Worm (Caenorhabditis elegans) whole organism, L2 larva: ENCODE data around the gene ugt-9.

Source experiments
- F13H6.1 ChIP-seq: sonication (generic microtip); optimal IDR thresholded peaks from 2 replicates; lab custom pipeline; 2016; ENCODE audit warnings: missing genetic modification characterization, missing compliant biosample characterization
- R02D3.7 ChIP-seq: fragments of 150-350 bp; optimal IDR thresholded peaks from 2 replicates; lab custom pipeline; 2014; ENCODE audit warnings: missing biosample characterization, missing genetic modification characterization
- Y55F3AM.14 ChIP-seq: fragments of 200-800 bp; sonication (Bioruptor generic); optimal IDR thresholded peaks from 2 replicates; lab custom pipeline; 2018; ENCODE audit warnings: mild to moderate bottlenecking, missing genetic modification characterization, missing compliant biosample characterization
- ZK546.5 ChIP-seq: sonication (generic microtip); optimal IDR thresholded peaks from 2 replicates; lab custom pipeline; 2017; ENCODE audit warnings: missing biosample characterization, missing genetic modification characterization
- alr-1 ChIP-seq: fragments of 150-350 bp; optimal IDR thresholded peaks from 2 replicates; lab custom pipeline; 2014; ENCODE audit warnings: missing biosample characterization, missing genetic modification characterization
- ama-1 ChIP-seq: fragments of 150-350 bp; optimal IDR thresholded peaks from 2 replicates; lab custom pipeline; 2018; ENCODE audit warnings: inconsistent platforms
- ceh-16 ChIP-seq: fragments of 150-350 bp; optimal IDR thresholded peaks from 2 replicates; lab custom pipeline; 2014; ENCODE audit warnings: missing biosample characterization, missing genetic modification characterization
- crh-2 ChIP-seq: sonication (generic microtip); optimal IDR thresholded peaks from 2 replicates; lab custom pipeline; 2017; ENCODE audit warnings: missing biosample characterization, missing genetic modification characterization
- dmd-4 ChIP-seq: sonication (generic microtip); optimal IDR thresholded peaks from 2 replicates; lab custom pipeline; 2017; ENCODE audit warnings: missing biosample characterization, missing genetic modification characterization
- egl-27 ChIP-seq: sonication (generic microtip); optimal IDR thresholded peaks from 3 replicates; lab custom pipeline; 2017; ENCODE audit warnings: missing biosample characterization, missing genetic modification reagents, missing genetic modification characterization
- elt-1 ChIP-seq: fragments of 150-350 bp; optimal IDR thresholded peaks from 2 replicates; lab custom pipeline; 2014; ENCODE audit warnings: missing biosample characterization, missing genetic modification characterization
- fos-1 ChIP-seq: fragments of 150-350 bp; optimal IDR thresholded peaks from 2 replicates; lab custom pipeline; 2014; ENCODE audit warnings: missing biosample characterization, missing genetic modification characterization
- gmeb-1 ChIP-seq: fragments of 150-350 bp; optimal IDR thresholded peaks from 2 replicates; lab custom pipeline; 2014; ENCODE audit warnings: missing biosample characterization, missing genetic modification characterization
- lin-11 ChIP-seq: fragments of 150-350 bp; sonication (generic microtip); optimal IDR thresholded peaks from 2 replicates; lab custom pipeline; 2014; ENCODE audit warnings: missing biosample characterization, missing genetic modification characterization, inconsistent platforms, mixed read lengths
- lin-39 ChIP-seq: fragments of 150-350 bp; optimal IDR thresholded peaks from 2 replicates; lab custom pipeline; 2014; ENCODE audit warnings: missing biosample characterization, missing genetic modification reagents, missing genetic modification characterization
- lsy-2 ChIP-seq, 2 experiments: fragments of 150-350 bp in 1 of 2; sonication (generic microtip) in 1 of 2; optimal IDR thresholded peaks; 2 replicates each; lab custom pipeline; 2014 to 2017; ENCODE audit warnings: missing biosample characterization in 2 of 2, missing genetic modification characterization in 2 of 2
- mab-5 ChIP-seq: fragments of 150-350 bp; optimal IDR thresholded peaks from 2 replicates; lab custom pipeline; 2014; ENCODE audit warnings: missing biosample characterization, missing genetic modification characterization
- nhr-10 ChIP-seq: sonication (generic microtip); optimal IDR thresholded peaks from 2 replicates; lab custom pipeline; 2017; ENCODE audit warnings: missing biosample characterization, missing genetic modification characterization
- nhr-129 ChIP-seq: fragments of 150-350 bp; optimal IDR thresholded peaks from 2 replicates; lab custom pipeline; 2014; ENCODE audit warnings: missing biosample characterization, missing genetic modification characterization
- nhr-23 ChIP-seq: fragments of 150-350 bp; optimal IDR thresholded peaks from 2 replicates; lab custom pipeline; 2014; ENCODE audit warnings: missing biosample characterization, missing genetic modification reagents, missing genetic modification characterization
- nhr-237 ChIP-seq: fragments of 150-350 bp; optimal IDR thresholded peaks from 2 replicates; lab custom pipeline; 2014; ENCODE audit warnings: missing biosample characterization, missing genetic modification characterization
- nhr-25 ChIP-seq: fragments of 150-350 bp; sonication (generic microtip); optimal IDR thresholded peaks from 3 replicates; lab custom pipeline; 2014; ENCODE audit warnings: missing biosample characterization, missing genetic modification characterization
- nhr-6 ChIP-seq: fragments of 150-350 bp; optimal IDR thresholded peaks from 2 replicates; lab custom pipeline; 2014; ENCODE audit warnings: missing biosample characterization, missing genetic modification characterization
- nhr-77 ChIP-seq: fragments of 150-350 bp; optimal IDR thresholded peaks from 2 replicates; lab custom pipeline; 2014; ENCODE audit warnings: missing biosample characterization, missing genetic modification characterization
- peb-1 ChIP-seq: fragments of 150-350 bp; optimal IDR thresholded peaks from 2 replicates; lab custom pipeline; 2014; ENCODE audit warnings: missing biosample characterization, missing genetic modification characterization
- sem-4 ChIP-seq: fragments of 150-350 bp; optimal IDR thresholded peaks from 2 replicates; lab custom pipeline; 2014; ENCODE audit warnings: missing biosample characterization, missing genetic modification reagents, missing genetic modification characterization
- sma-3 ChIP-seq: sonication (generic microtip); optimal IDR thresholded peaks from 2 replicates; lab custom pipeline; 2016; ENCODE audit warnings: missing genetic modification reagents, missing genetic modification characterization, missing compliant biosample characterization
- sma-9 ChIP-seq, 2 experiments: fragments of 150-350 bp in 1 of 2; sonication (generic microtip) in 1 of 2; optimal IDR thresholded peaks; 2 replicates each; lab custom pipeline; 2014 to 2016; ENCODE audit warnings: missing genetic modification characterization in 2 of 2, mild to moderate bottlenecking in 1 of 2, missing biosample characterization in 1 of 2, missing compliant biosample characterization in 1 of 2, missing genetic modification reagents in 1 of 2, moderate library complexity in 1 of 2
- unc-39 ChIP-seq: fragments of 150-350 bp; optimal IDR thresholded peaks from 2 replicates; lab custom pipeline; 2014; ENCODE audit warnings: missing biosample characterization, missing genetic modification characterization
- unc-62 ChIP-seq: fragments of 150-350 bp; optimal IDR thresholded peaks from 2 replicates; lab custom pipeline; 2014; ENCODE audit warnings: missing biosample characterization, missing genetic modification reagents, missing genetic modification characterization
- zag-1 ChIP-seq: fragments of 150-350 bp; optimal IDR thresholded peaks from 2 replicates; lab custom pipeline; 2014; ENCODE audit warnings: missing biosample characterization, missing genetic modification characterization
- ztf-1 ChIP-seq: fragments of 200-800 bp; sonication (Bioruptor generic); conservative IDR thresholded peaks from 2 replicates; pipeline ENCODE4 v1.3.6; 2022; ENCODE audit warnings: missing genetic modification characterization, missing compliant biosample characterization
- ztf-4 ChIP-seq: fragments of 150-350 bp; optimal IDR thresholded peaks from 2 replicates; lab custom pipeline; 2014; ENCODE audit warnings: missing biosample characterization, missing genetic modification characterization

Gene ugt-9

DNA sequence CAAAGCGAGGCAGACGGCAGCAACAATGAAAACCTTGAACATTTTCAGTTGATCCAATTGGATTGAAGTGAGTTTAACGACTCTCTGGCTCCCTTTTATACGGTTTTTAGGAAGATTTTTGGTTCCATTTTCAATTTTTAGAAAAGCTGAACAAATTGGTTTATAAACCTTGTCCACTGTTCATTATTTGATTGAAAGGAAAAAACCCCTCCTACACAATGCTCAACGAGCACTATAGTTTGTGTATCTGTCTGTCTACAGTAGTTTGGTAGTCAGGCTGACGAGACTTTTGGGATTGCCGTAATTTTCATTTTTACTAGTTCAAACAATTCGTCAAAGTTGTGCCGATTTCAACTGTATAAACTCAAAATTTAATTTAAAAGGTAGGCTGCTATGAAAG lies 16.6 kb upstream of the ugt-9 start, which contains the start of gene T19H12.15:
Gene T19H12.15 (minus strand): TSS at position 101 of the 400 bp plus-strand sequence.
- no peak for TF ChIP-seq crh-2 (tag; lab: Kevin White, UChicago)
- TF ChIP-seq unc-62 (GFP tag; lab: Kevin White, UChicago), result no peak
- TF ChIP-seq nhr-77 (tag; lab: Kevin White, UChicago), result no peak
- TF ChIP-seq lin-11, result no peak
- TF ChIP-seq gmeb-1 (tag; lab: Kevin White, UChicago), result no peak
- no peak for TF ChIP-seq ceh-16 (tag; lab: Kevin White, UChicago)
- no peak for TF ChIP-seq lin-39 (tag; lab: Kevin White, UChicago)
- no peak for TF ChIP-seq peb-1 (tag; lab: Kevin White, UChicago)
- no peak for TF ChIP-seq zag-1
- no peak for TF ChIP-seq nhr-237 (tag; lab: Kevin White, UChicago)
- TF ChIP-seq nhr-23 (tag; lab: Kevin White, UChicago), result no peak

DNA sequence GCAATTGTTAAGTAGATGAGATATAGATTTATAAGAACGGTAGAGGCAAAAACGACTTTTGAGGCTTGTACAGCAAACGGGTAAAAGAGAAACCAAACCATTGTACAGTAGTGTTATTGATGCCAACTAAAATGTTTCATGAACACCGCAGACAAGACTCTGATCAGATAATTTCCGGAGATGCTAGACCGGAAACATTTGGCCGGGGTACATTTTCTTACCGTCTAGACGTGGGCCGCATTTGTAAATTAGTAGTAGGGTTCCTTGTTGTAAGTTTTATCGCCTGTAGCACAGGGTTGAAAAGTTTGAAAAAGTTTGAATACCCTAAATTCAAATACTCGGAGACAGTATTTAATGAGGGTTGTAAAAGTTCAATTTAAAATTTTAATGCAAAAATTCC lies 14.5 kb upstream of the ugt-9 start, which contains the start of gene str-32:
Gene str-32 (minus strand): TSS at position 101 of the 400 bp plus-strand sequence.
- TF ChIP-seq unc-62 (GFP tag; lab: Kevin White, UChicago), result no peak
- no peak for TF ChIP-seq ZK546.5 (tag; lab: Kevin White, UChicago)
- no peak for TF ChIP-seq ama-1 (lab: Kevin White, UChicago)
- no peak for TF ChIP-seq ceh-16 (tag; lab: Kevin White, UChicago)
- TF ChIP-seq unc-39 (tag; lab: Kevin White, UChicago), result no peak
- TF ChIP-seq sma-9 (GFP tag; optimal IDR thresholded peaks at IDR 0.05; lab: Kevin White, UChicago), result no peak
- no peak for TF ChIP-seq sma-9 (tag; optimal IDR thresholded peaks at IDR 0.05; lab: Kevin White, UChicago)
- no peak for TF ChIP-seq nhr-129 (tag; lab: Kevin White, UChicago)
- TF ChIP-seq mab-5 (tag; lab: Kevin White, UChicago), result no peak
- no peak for TF ChIP-seq lsy-2 (tag; optimal IDR thresholded peaks at IDR 0.05; lab: Kevin White, UChicago)

DNA sequence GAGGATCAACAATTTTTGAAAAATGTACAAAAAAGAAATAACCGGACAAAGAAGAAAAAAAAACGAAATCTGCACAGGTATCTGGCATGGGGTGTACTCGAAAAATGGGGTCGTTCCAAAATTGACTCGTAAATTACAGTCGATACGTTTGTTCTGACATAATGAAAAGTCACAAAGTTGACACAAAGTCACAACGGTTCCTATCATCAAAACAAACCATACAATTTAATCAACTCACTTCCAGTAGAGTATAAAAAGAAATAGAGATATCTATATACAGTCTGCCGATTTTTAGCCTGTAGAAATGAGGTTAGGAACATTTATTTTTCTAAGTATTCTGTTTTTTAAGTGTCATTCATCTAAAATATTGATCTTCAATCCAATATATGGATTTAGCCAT lies 11.4 kb upstream of the ugt-9 start, which contains the start of gene T19H12.12:
Gene T19H12.12 (plus strand): TSS at position 301 of the 400 bp plus-strand sequence.
- no peak for TF ChIP-seq nhr-6
- no peak for TF ChIP-seq alr-1
- no peak for TF ChIP-seq crh-2 (tag; lab: Kevin White, UChicago)
- no peak for TF ChIP-seq ztf-4 (tag; lab: Kevin White, UChicago)
- TF ChIP-seq ceh-16 (tag; lab: Kevin White, UChicago), result no peak
- no peak for TF ChIP-seq gmeb-1 (tag; lab: Kevin White, UChicago)
- no peak for TF ChIP-seq peb-1 (tag; lab: Kevin White, UChicago)
- TF ChIP-seq fos-1 (tag; lab: Kevin White, UChicago), result no peak
- no peak for TF ChIP-seq unc-62 (GFP tag; lab: Kevin White, UChicago)
- no peak for TF ChIP-seq nhr-129 (tag; lab: Kevin White, UChicago)
- TF ChIP-seq sem-4, result no peak
- no peak for TF ChIP-seq nhr-25
- TF ChIP-seq lin-39 (tag; lab: Kevin White, UChicago), result no peak
- TF ChIP-seq R02D3.7 (tag; lab: Kevin White, UChicago), result no peak

DNA sequence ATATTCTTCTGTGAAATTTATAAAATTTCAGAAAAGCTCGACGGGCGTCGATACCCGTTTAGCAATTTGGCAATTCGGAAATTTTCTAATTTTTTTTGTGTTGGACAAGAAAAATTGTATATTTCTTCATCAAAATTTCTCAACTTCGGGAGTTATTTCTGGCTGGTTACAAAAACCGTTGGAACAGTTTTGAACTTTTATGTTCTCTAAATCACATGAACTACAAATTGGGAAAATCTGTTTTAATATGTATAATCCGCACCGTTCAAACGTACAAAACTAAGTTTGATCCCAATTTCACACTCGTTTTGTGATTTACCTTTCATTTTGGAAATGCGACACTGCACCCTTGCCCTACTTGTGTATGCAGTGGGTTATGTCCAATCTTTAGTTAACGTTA lies 10.5 kb upstream of the ugt-9 start, which contains the start of gene T19H12.3:
Gene T19H12.3 (plus strand): TSS at position 301 of the 400 bp plus-strand sequence.
- TF ChIP-seq ceh-16 (tag; lab: Kevin White, UChicago), result no peak
- no peak for TF ChIP-seq nhr-77 (tag; lab: Kevin White, UChicago)
- no peak for TF ChIP-seq F13H6.1 (tag; lab: Kevin White, UChicago)

DNA sequence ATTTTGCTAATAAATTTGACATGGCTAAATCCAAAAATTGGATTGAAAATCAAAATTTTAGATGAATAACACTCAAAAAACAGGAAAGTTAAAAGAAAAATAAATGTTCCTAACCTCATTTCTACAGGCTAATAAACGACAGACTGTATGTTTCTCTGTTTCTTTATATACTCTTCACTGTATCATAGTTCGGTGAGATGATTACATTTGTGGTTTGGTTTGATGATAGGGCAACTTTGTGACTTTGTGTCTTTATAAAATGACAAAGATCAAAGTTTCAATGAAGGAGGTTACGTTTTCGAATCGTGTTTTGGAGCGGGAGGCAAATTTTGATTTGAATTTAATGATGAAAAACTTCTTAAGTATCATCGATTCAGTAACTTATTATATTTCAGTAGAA lies 6.4 kb upstream of the ugt-9 start, which contains the start of gene ugt-12:
Gene ugt-12 (minus strand): TSS at position 153 of the 400 bp plus-strand sequence.
- TF ChIP-seq nhr-25, result peak; percentile 3
- peak; percentile 8 for TF ChIP-seq sma-3 (GFP tag; lab: Kevin White, UChicago)
- peak; percentile 8 for TF ChIP-seq nhr-129 (tag; lab: Kevin White, UChicago)
- TF ChIP-seq nhr-6, result no peak
- peak; percentile 74 for TF ChIP-seq fos-1 (tag; lab: Kevin White, UChicago)
- TF ChIP-seq crh-2 (tag; lab: Kevin White, UChicago), result peak; percentile 38
- TF ChIP-seq nhr-23 (tag; lab: Kevin White, UChicago), result no peak
- peak; percentile 82 for TF ChIP-seq sma-9 (GFP tag; optimal IDR thresholded peaks at IDR 0.05; lab: Kevin White, UChicago)
- no peak for TF ChIP-seq sma-9 (tag; optimal IDR thresholded peaks at IDR 0.05; lab: Kevin White, UChicago)
- TF ChIP-seq gmeb-1 (tag; lab: Kevin White, UChicago), result peak; percentile 7

DNA sequence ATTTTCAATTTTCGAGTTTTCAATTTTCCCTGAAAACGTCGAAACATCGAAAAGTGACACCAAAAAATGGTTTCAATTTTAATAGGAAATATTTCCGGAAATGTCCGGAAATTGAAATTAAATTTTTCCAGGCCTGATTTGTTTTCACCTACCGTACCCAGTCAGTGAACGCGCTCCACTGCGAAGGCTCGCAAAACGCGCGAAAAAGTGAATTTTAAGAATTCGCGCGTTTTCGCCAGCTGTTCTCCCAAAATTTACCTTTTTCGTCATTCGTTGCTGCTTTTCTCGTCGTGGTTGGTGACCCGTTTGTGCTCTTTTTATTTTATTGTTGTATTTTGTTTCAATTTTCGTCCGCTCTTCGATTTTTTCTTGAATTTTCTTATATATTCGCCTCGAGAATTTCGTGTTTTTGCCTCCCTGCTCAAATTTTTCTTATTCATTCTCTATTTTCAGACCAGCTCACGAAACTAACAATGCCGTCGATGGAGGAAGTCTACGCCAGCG lies 5.8 kb upstream of the ugt-9 start, which contains the start of gene T19H12.2:
Gene T19H12.2 (plus strand): TSS at position 454 of the 504 bp plus-strand sequence.
- TF ChIP-seq elt-1 (no peak), ztf-4 (tag; lab: Kevin White, UChicago) (no peak), Y55F3AM.14 (GFP tag; lab: Kevin White, UChicago) (no peak), ceh-16 (tag; lab: Kevin White, UChicago) (no peak), egl-27 (tag; lab: Kevin White, UChicago) (no peak), nhr-77 (tag; lab: Kevin White, UChicago) (no peak), dmd-4 (tag; lab: Kevin White, UChicago) (no peak), unc-62 (GFP tag; lab: Kevin White, UChicago) (no peak), ZK546.5 (tag; lab: Kevin White, UChicago) (no peak), ztf-1 (no peak), nhr-10 (tag; lab: Kevin White, UChicago) (no peak), nhr-129 (tag; lab: Kevin White, UChicago) (no peak), gmeb-1 (tag; lab: Kevin White, UChicago) (no peak)
